Worm (Caenorhabditis elegans) whole organism, early embryonic: ENCODE results near the gene srv-19.

ENCODE experiments used
- F13C5.2 ChIP-seq: sonication (generic microtip); optimal IDR thresholded peaks from 2 replicates; lab custom pipeline; 2017; ENCODE audit warnings: mild to moderate bottlenecking, missing genetic modification characterization, inconsistent platforms, missing compliant biosample characterization
- aly-1 ChIP-seq: sonication (generic microtip); optimal IDR thresholded peaks from 2 replicates; lab custom pipeline; 2016; ENCODE audit warnings: missing genetic modification characterization, missing compliant biosample characterization
- ama-1 ChIP-seq: fragments of 150-350 bp; optimal IDR thresholded peaks from 2 replicates; lab custom pipeline; 2014
- hmg-4 ChIP-seq: fragments of 200-800 bp; sonication (Bioruptor generic); optimal IDR thresholded peaks from 2 replicates; lab custom pipeline; 2018; ENCODE audit warnings: mild to moderate bottlenecking, missing genetic modification characterization, missing compliant biosample characterization
- pes-1 ChIP-seq: fragments of 200-800 bp; sonication (Bioruptor generic); IDR thresholded peaks from 2 replicates; pipeline ENCODE4 v1.3.6; 2022; ENCODE audit warnings: missing genetic modification reagents, missing genetic modification characterization, missing compliant biosample characterization
- tbx-37 ChIP-seq: fragments of 200-800 bp; sonication (Bioruptor generic); conservative IDR thresholded peaks from 2 replicates; pipeline ENCODE4 v1.3.6; 2022; ENCODE audit warnings: missing genetic modification reagents, missing genetic modification characterization, missing compliant biosample characterization

DNA sequence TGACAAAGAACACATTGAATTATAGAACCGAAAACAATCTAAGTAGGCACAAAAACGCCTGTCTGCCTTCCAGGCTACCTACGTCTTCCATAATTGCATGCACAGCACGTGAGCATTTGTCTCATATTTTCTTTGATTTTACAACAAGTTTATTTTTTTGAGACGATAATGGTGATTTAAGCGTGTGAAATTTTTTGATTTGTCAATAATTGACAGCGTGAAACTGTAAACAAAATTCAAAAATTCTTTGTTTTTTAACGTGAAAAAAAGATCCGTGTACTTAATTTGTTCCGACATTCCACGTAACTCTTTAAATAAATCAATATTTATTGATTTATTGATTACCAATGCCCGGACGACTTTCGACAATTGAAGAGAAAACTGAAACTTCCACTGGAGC, 43.3 kb upstream of the srv-19 start, which contains the start of gene dhhc-13:
- TF ChIP-seq ama-1 (lab: Kevin White, UChicago) (no peak), hmg-4 (no peak), tbx-37 (GFP tag; lab: Robert Waterston, UW) (no peak), F13C5.2 (tag; lab: Kevin White, UChicago) (no peak), aly-1 (no peak), pes-1 (no peak)
